Fruit fly (Drosophila melanogaster): ENCODE results near the gene CG1544.

The CG1544 gene

dm6 chr3R:31252093-31252962 is 55.6 kb downstream of the CG1544 start, which contains the start of the genes qless and mRpL32 (continued):
- TF ChIP-seq Xbp1 (GFP tag; optimal IDR thresholded peaks at IDR 0.05): peak; percentile 48
- TF ChIP-seq CG30431 (GFP tag; optimal IDR thresholded peaks at IDR 0.05): no peak
- TF ChIP-seq ewg (GFP tag; optimal IDR thresholded peaks at IDR 0.05): peak; percentile 19
- TF ChIP-seq phol (tag; optimal IDR thresholded peaks at IDR 0.05): peak; percentile 74
- TF ChIP-seq CG14860 (GFP tag; IDR thresholded peaks at IDR 0.05; ENCODE audit: partially characterized antibody): peak; percentile 55; the same call in 2 of the 3 replicates
- TF ChIP-seq nom (GFP tag; optimal IDR thresholded peaks at IDR 0.05): no peak
- TF ChIP-seq CG6175 (GFP tag; IDR thresholded peaks at IDR 0.05): no peak
- no peak for TF ChIP-seq chm (GFP tag; IDR thresholded peaks at IDR 0.05)
- peak; percentile 86 for TF ChIP-seq E2f1 (GFP tag; IDR thresholded peaks at IDR 0.05)
- peak; percentile 75 for TF ChIP-seq Ada2b (GFP tag; IDR thresholded peaks at IDR 0.05)
- TF ChIP-seq kah (GFP tag; optimal IDR thresholded peaks at IDR 0.05): no peak
- TF ChIP-seq inv (GFP tag; IDR thresholded peaks at IDR 0.05; ENCODE audit: partially characterized antibody): peak; percentile 30; the same call in 1 of the 2 replicates
- no peak for TF ChIP-seq NC2α (GFP tag; optimal IDR thresholded peaks at IDR 0.05)
- peak; percentile 80; the same call in 1 of the 2 replicates for TF ChIP-seq MBD-R2 (GFP tag; IDR thresholded peaks at IDR 0.05)
- TF ChIP-seq gro (GFP tag; optimal IDR thresholded peaks at IDR 0.05): peak; percentile 86
- TF ChIP-seq CG13624 (GFP tag; optimal IDR thresholded peaks at IDR 0.05): peak; percentile 41
- no peak for TF ChIP-seq Tbp (GFP tag; optimal IDR thresholded peaks at IDR 0.05)
- TF ChIP-seq grau (tag; optimal IDR thresholded peaks at IDR 0.05): peak; percentile 30
- TF ChIP-seq Fer3 (tag; optimal IDR thresholded peaks at IDR 0.05): no peak
- TF ChIP-seq pb (GFP tag; optimal IDR thresholded peaks at IDR 0.05): no peak
- 0 out of 2 replicates have a peak, but pooled peaks have one; percentile 36 for TF ChIP-seq sim (GFP tag; IDR thresholded peaks at IDR 0.05)
- peak; percentile 25 for TF ChIP-seq Atf-2 (GFP tag; optimal IDR thresholded peaks at IDR 0.05)
- TF ChIP-seq hkb (optimal IDR thresholded peaks at IDR 0.05): no peak
- peak; percentile 80 for TF ChIP-seq hkb (GFP tag; IDR thresholded peaks at IDR 0.05)
- peak; percentile 41; the same call in 1 of the 2 replicates for TF ChIP-seq CG17612 (GFP tag; IDR thresholded peaks at IDR 0.05)
- TF ChIP-seq Scr (GFP tag; IDR thresholded peaks at IDR 0.05; ENCODE audit: partially characterized antibody): peak; percentile 83
- TF ChIP-seq CG6765 (GFP tag; optimal IDR thresholded peaks at IDR 0.05): no peak
- TF ChIP-seq CG17361 (GFP tag; IDR thresholded peaks at IDR 0.05): peak; percentile 86
- TF ChIP-seq CG7963 (GFP tag; IDR thresholded peaks at IDR 0.05; ENCODE audit: partially characterized antibody): no peak
- peak; percentile 85 for TF ChIP-seq al (GFP tag; IDR thresholded peaks at IDR 0.05)
- TF ChIP-seq CG31224 (GFP tag; IDR thresholded peaks at IDR 0.05): peak; percentile 71
- no peak for TF ChIP-seq tna (GFP tag; IDR thresholded peaks at IDR 0.05; ENCODE audit: partially characterized antibody)
- TF ChIP-seq gcm2 (GFP tag; optimal IDR thresholded peaks at IDR 0.05): no peak
- TF ChIP-seq Ets65A (GFP tag): peak; percentile 95
- TF ChIP-seq org-1 (GFP tag; optimal IDR thresholded peaks at IDR 0.05): no peak
- no peak for TF ChIP-seq CG1529 (GFP tag; optimal IDR thresholded peaks at IDR 0.05)
- peak; percentile 46 for TF ChIP-seq nerfin-1 (tag; optimal IDR thresholded peaks at IDR 0.05)
- no peak for TF ChIP-seq exex (tag; optimal IDR thresholded peaks at IDR 0.05)
- TF ChIP-seq Mes4 (GFP tag; optimal IDR thresholded peaks at IDR 0.05): peak; percentile 40
- no peak for TF ChIP-seq esg (GFP tag; conservative IDR thresholded peaks at IDR 0.05)
- TF ChIP-seq pfk (GFP tag; optimal IDR thresholded peaks at IDR 0.05): no peak
- TF ChIP-seq CG12942 (GFP tag; optimal IDR thresholded peaks at IDR 0.05): no peak
- TF ChIP-seq eve (GFP tag; optimal IDR thresholded peaks at IDR 0.05): no peak
- 0 out of 3 replicates have a peak, but pooled peaks have one; percentile 66 for TF ChIP-seq so (GFP tag; IDR thresholded peaks at IDR 0.05)
- TF ChIP-seq disco-r (GFP tag; optimal IDR thresholded peaks at IDR 0.05): no peak
- TF ChIP-seq lola (GFP tag; optimal IDR thresholded peaks at IDR 0.05): peak in 1 of 3 experiments; percentile 34
- peak; percentile 75 for TF ChIP-seq stc (GFP tag; IDR thresholded peaks at IDR 0.05)
- no peak for TF ChIP-seq CG8388 (GFP tag; optimal IDR thresholded peaks at IDR 0.05)
- TF ChIP-seq repo (GFP tag; optimal IDR thresholded peaks at IDR 0.05): peak; percentile 48
